Worm (Caenorhabditis elegans) whole organism, late embryonic: ENCODE measurements around the gene clec-28.

Experiments used
- C38D4.7 ChIP-seq: fragments of 200-800 bp; sonication (Bioruptor generic); optimal IDR thresholded peaks from 2 replicates; lab custom pipeline; 2018; ENCODE audit warnings: mild to moderate bottlenecking, missing genetic modification characterization, moderate library complexity, missing compliant biosample characterization
- F13H6.1 ChIP-seq: sonication (generic microtip); optimal IDR thresholded peaks from 2 replicates; lab custom pipeline; 2016; ENCODE audit warnings: missing genetic modification characterization, missing compliant biosample characterization
- K02D7.2 ChIP-seq: sonication (generic microtip); optimal IDR thresholded peaks from 2 replicates; lab custom pipeline; 2017; ENCODE audit warnings: mild to moderate bottlenecking, missing genetic modification characterization, missing compliant biosample characterization
- K09A11.1 ChIP-seq: sonication (generic microtip); optimal IDR thresholded peaks from 2 replicates; lab custom pipeline; 2017; ENCODE audit warnings: antibody characterized with exemption, mild to moderate bottlenecking, missing genetic modification characterization, missing compliant biosample characterization; ENCODE audit not compliant: insufficient read depth
- T23F11.4 ChIP-seq: fragments of 200-800 bp; sonication (Bioruptor generic); optimal IDR thresholded peaks from 2 replicates; lab custom pipeline; 2018; ENCODE audit warnings: mild to moderate bottlenecking, missing genetic modification characterization, missing compliant biosample characterization
- Y22D7AL.16 ChIP-seq: sonication (generic microtip); optimal IDR thresholded peaks from 2 replicates; lab custom pipeline; 2016; ENCODE audit warnings: missing genetic modification characterization, missing compliant biosample characterization
- ahr-1 ChIP-seq: sonication (generic microtip); optimal IDR thresholded peaks from 2 replicates; lab custom pipeline; 2016; ENCODE audit warnings: missing genetic modification characterization, missing compliant biosample characterization
- ceh-18 ChIP-seq: sonication (generic microtip); optimal IDR thresholded peaks from 2 replicates; lab custom pipeline; 2016; ENCODE audit warnings: missing genetic modification characterization, missing compliant biosample characterization
- ceh-19 ChIP-seq: fragments of 200-800 bp; sonication (Bioruptor generic); optimal IDR thresholded peaks from 2 replicates; lab custom pipeline; 2018; ENCODE audit warnings: mild to moderate bottlenecking, missing genetic modification characterization, missing compliant biosample characterization
- ceh-2 ChIP-seq: sonication (generic microtip); optimal IDR thresholded peaks from 2 replicates; lab custom pipeline; 2016; ENCODE audit warnings: missing genotype, missing genetic modification characterization, missing compliant biosample characterization
- ceh-22 ChIP-seq: sonication (generic microtip); optimal IDR thresholded peaks from 2 replicates; lab custom pipeline; 2017; ENCODE audit warnings: missing biosample characterization, missing genetic modification characterization
- ceh-30 ChIP-seq: fragments of 150-350 bp; optimal IDR thresholded peaks from 2 replicates; lab custom pipeline; 2014; ENCODE audit warnings: missing biosample characterization, missing genetic modification characterization
- ceh-34 ChIP-seq: sonication (generic microtip); optimal IDR thresholded peaks from 2 replicates; lab custom pipeline; 2016; ENCODE audit warnings: mild to moderate bottlenecking, missing genetic modification characterization, missing compliant biosample characterization
- ceh-45 ChIP-seq: fragments of 200-800 bp; sonication (Bioruptor generic); IDR thresholded peaks from 2 replicates; pipeline ENCODE4 v1.3.6; 2022; ENCODE audit warnings: missing genetic modification reagents, missing genetic modification characterization, missing compliant biosample characterization
- ceh-6 ChIP-seq: fragments of 200-800 bp; sonication (Bioruptor generic); optimal IDR thresholded peaks from 2 replicates; lab custom pipeline; 2018; ENCODE audit warnings: mild to moderate bottlenecking, missing genetic modification characterization, missing compliant biosample characterization
- che-1 ChIP-seq: sonication (generic microtip); optimal IDR thresholded peaks from 2 replicates; lab custom pipeline; 2016; ENCODE audit warnings: mild to moderate bottlenecking, missing genetic modification characterization, missing compliant biosample characterization
- dmd-4 ChIP-seq: sonication (generic microtip); optimal IDR thresholded peaks from 2 replicates; lab custom pipeline; 2016; ENCODE audit warnings: borderline replicate concordance, missing genetic modification characterization, missing compliant biosample characterization
- dve-1 ChIP-seq: sonication (generic microtip); optimal IDR thresholded peaks from 2 replicates; lab custom pipeline; 2017; ENCODE audit warnings: antibody characterized with exemption, mild to moderate bottlenecking, missing genetic modification characterization, missing compliant biosample characterization
- elt-2 ChIP-seq: sonication (generic microtip); optimal IDR thresholded peaks from 2 replicates; lab custom pipeline; 2016; ENCODE audit warnings: missing genetic modification reagents, missing genetic modification characterization, missing compliant biosample characterization
- elt-4 ChIP-seq: sonication (generic microtip); optimal IDR thresholded peaks from 2 replicates; lab custom pipeline; 2016; ENCODE audit warnings: missing genetic modification characterization, missing compliant biosample characterization
- ets-4 ChIP-seq: sonication (generic microtip); optimal IDR thresholded peaks from 2 replicates; lab custom pipeline; 2016; ENCODE audit warnings: missing genetic modification characterization, missing compliant biosample characterization
- fkh-6 ChIP-seq: sonication (generic microtip); optimal IDR thresholded peaks from 2 replicates; lab custom pipeline; 2016; ENCODE audit warnings: missing genetic modification characterization, missing compliant biosample characterization
- hlh-13 ChIP-seq: fragments of 200-800 bp; sonication (Bioruptor generic); optimal IDR thresholded peaks from 2 replicates; lab custom pipeline; 2018; ENCODE audit warnings: mild to moderate bottlenecking, missing genetic modification characterization, missing compliant biosample characterization
- hlh-15 ChIP-seq: sonication (generic microtip); optimal IDR thresholded peaks from 2 replicates; lab custom pipeline; 2016; ENCODE audit warnings: missing genetic modification characterization, missing compliant biosample characterization
- hlh-30 ChIP-seq: sonication (generic microtip); optimal IDR thresholded peaks from 2 replicates; lab custom pipeline; 2017; ENCODE audit warnings: antibody characterized with exemption, missing genetic modification characterization, missing compliant biosample characterization; ENCODE audit not compliant: insufficient read depth
- hlh-6 ChIP-seq: sonication (generic microtip); optimal IDR thresholded peaks from 2 replicates; lab custom pipeline; 2016; ENCODE audit warnings: missing genotype, missing genetic modification characterization, missing compliant biosample characterization
- hlh-8 ChIP-seq: sonication (generic microtip); optimal IDR thresholded peaks from 2 replicates; lab custom pipeline; 2016; ENCODE audit warnings: missing genotype, missing genetic modification characterization, missing compliant biosample characterization
- lin-11 ChIP-seq: fragments of 200-800 bp; sonication (Bioruptor generic); optimal IDR thresholded peaks from 2 replicates; lab custom pipeline; 2018; ENCODE audit warnings: mild to moderate bottlenecking, missing genetic modification characterization, missing compliant biosample characterization
- mec-3 ChIP-seq: sonication (generic microtip); optimal IDR thresholded peaks from 2 replicates; lab custom pipeline; 2016; ENCODE audit warnings: borderline replicate concordance, missing genetic modification characterization, missing compliant biosample characterization
- nhr-232 ChIP-seq: sonication (generic microtip); optimal IDR thresholded peaks from 2 replicates; lab custom pipeline; 2016; ENCODE audit warnings: missing genetic modification characterization, missing compliant biosample characterization
- npax-4 ChIP-seq: sonication (generic microtip); optimal IDR thresholded peaks from 2 replicates; lab custom pipeline; 2016; ENCODE audit warnings: missing genetic modification characterization, missing compliant biosample characterization
- pag-3 ChIP-seq: sonication (generic microtip); optimal IDR thresholded peaks from 2 replicates; lab custom pipeline; 2016; ENCODE audit warnings: missing compliant biosample characterization, missing genetic modification characterization, borderline replicate concordance
- pqm-1 ChIP-seq: sonication (generic microtip); optimal IDR thresholded peaks from 2 replicates; lab custom pipeline; 2016; ENCODE audit warnings: missing genetic modification characterization, missing compliant biosample characterization
- pros-1 ChIP-seq: fragments of 150-350 bp; optimal IDR thresholded peaks from 2 replicates; lab custom pipeline; 2014; ENCODE audit warnings: missing biosample characterization, missing genetic modification reagents, missing genetic modification characterization
- ref-2 ChIP-seq: sonication (generic microtip); optimal IDR thresholded peaks from 2 replicates; lab custom pipeline; 2016; ENCODE audit warnings: missing genetic modification characterization, missing compliant biosample characterization
- rnt-1 ChIP-seq: sonication (generic microtip); optimal IDR thresholded peaks from 2 replicates; lab custom pipeline; 2016; ENCODE audit warnings: missing genetic modification characterization, missing compliant biosample characterization
- sox-2 ChIP-seq: fragments of 200-800 bp; sonication (Bioruptor generic); IDR thresholded peaks from 2 replicates; pipeline ENCODE4 v1.3.6; 2022; ENCODE audit warnings: missing genetic modification reagents, missing genetic modification characterization, missing compliant biosample characterization
- sox-4 ChIP-seq: sonication (generic microtip); optimal IDR thresholded peaks from 2 replicates; lab custom pipeline; 2017; ENCODE audit warnings: mild to moderate bottlenecking, missing genetic modification characterization, inconsistent platforms, missing compliant biosample characterization
- syd-9 ChIP-seq: sonication (generic microtip); optimal IDR thresholded peaks from 2 replicates; lab custom pipeline; 2016; ENCODE audit warnings: mild to moderate bottlenecking, missing genetic modification characterization, moderate library complexity, missing compliant biosample characterization
- tbx-2 ChIP-seq: sonication (generic microtip); optimal IDR thresholded peaks from 2 replicates; lab custom pipeline; 2016; ENCODE audit warnings: missing genetic modification characterization, missing compliant biosample characterization
- tbx-7 ChIP-seq: sonication (generic microtip); optimal IDR thresholded peaks from 2 replicates; lab custom pipeline; 2016; ENCODE audit warnings: missing genotype, missing genetic modification characterization, missing compliant biosample characterization
- unc-3 ChIP-seq, 2 experiments: fragments of 200-800 bp in 1 of 2; sonication (Bioruptor generic) in 1 of 2; sonication (generic microtip) in 1 of 2; conservative IDR thresholded peaks in 1 of 2; optimal IDR thresholded peaks in 1 of 2; 2 replicates each; pipeline versions ENCODE4 v1.3.6 to Lab custom; 2016 to 2022; ENCODE audit warnings: missing compliant biosample characterization in 2 of 2, missing genetic modification characterization in 2 of 2, missing genetic modification reagents in 1 of 2
- zip-5 ChIP-seq: sonication (generic microtip); optimal IDR thresholded peaks from 2 replicates; lab custom pipeline; 2016; ENCODE audit warnings: missing genetic modification characterization, missing compliant biosample characterization
- ztf-16 ChIP-seq: sonication (generic microtip); optimal IDR thresholded peaks from 2 replicates; lab custom pipeline; 2017; ENCODE audit warnings: missing genetic modification characterization, missing compliant biosample characterization

The clec-28 gene

DNA sequence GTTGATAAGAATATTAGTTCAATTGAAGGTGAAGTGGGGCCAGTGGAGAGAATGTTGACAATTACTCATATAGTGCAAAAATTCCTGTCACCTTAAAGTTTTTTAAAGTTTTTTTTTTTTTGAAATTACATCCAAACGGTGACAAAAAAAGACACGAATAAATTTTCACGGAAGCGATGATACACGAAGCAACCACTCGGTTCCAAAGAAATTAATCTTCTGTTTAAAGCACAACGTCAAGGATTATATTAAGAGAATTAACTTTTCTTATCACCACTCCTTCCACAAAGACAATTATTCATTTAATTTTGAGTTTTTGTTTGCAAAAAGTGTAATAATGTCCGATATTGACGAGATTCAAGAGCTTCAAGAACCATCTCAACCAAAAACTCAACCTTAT, at the start of gene clec-28:
clec-28 (plus strand) TSS at position 301 of the 400 bp plus-strand sequence.
- no peak for TF ChIP-seq sox-2
- no peak for TF ChIP-seq ceh-19 (GFP tag; lab: Kevin White, UChicago)
- TF ChIP-seq dve-1 (tag; lab: Kevin White, UChicago), result no peak
- TF ChIP-seq ceh-6 (GFP tag; lab: Kevin White, UChicago), result no peak
- no peak for TF ChIP-seq hlh-6
- no peak for TF ChIP-seq Y22D7AL.16 (tag; lab: Kevin White, UChicago)
- TF ChIP-seq ceh-34 (tag; lab: Kevin White, UChicago), result no peak
- no peak for TF ChIP-seq ztf-16 (tag; lab: Kevin White, UChicago)
- no peak for TF ChIP-seq hlh-8 (tag; lab: Kevin White, UChicago)
- no peak for TF ChIP-seq pqm-1 (tag; lab: Kevin White, UChicago)
- TF ChIP-seq mec-3 (tag; lab: Kevin White, UChicago), result no peak
- no peak for TF ChIP-seq che-1 (tag; lab: Kevin White, UChicago)
- TF ChIP-seq pag-3 (tag; lab: Kevin White, UChicago), result no peak
- TF ChIP-seq pros-1 (tag; lab: Kevin White, UChicago), result no peak
- TF ChIP-seq K09A11.1 (tag; lab: Kevin White, UChicago), result no peak
- no peak for TF ChIP-seq ceh-45 (GFP tag; lab: Robert Waterston, UW)
- no peak for TF ChIP-seq K02D7.2 (tag; lab: Kevin White, UChicago)
- TF ChIP-seq tbx-7 (tag; lab: Kevin White, UChicago), result no peak

ce11 chrV:16816707-16817106, 48.8 kb upstream of the clec-28 start:
- TF ChIP-seq ceh-34 (tag; lab: Kevin White, UChicago) (no peak), ceh-2 (tag; lab: Kevin White, UChicago) (no peak), F13H6.1 (no peak), sox-4 (tag; lab: Kevin White, UChicago) (no peak), hlh-30 (tag; lab: Kevin White, UChicago) (peak; percentile 6), fkh-6 (no peak), elt-2 (tag; lab: Kevin White, UChicago) (peak; percentile 88)

ce11 chrV:16821270-16821737, 44.2 kb upstream of the clec-28 start, which contains the start of gene T20B3.14:
TSS of gene T20B3.14 (minus strand) at chrV:16821320.
- no peak for TF ChIP-seq ceh-22 (tag; lab: Kevin White, UChicago)
- no peak for TF ChIP-seq rnt-1 (tag; lab: Kevin White, UChicago)
- no peak for TF ChIP-seq sox-2
- TF ChIP-seq ahr-1 (tag; lab: Kevin White, UChicago), result no peak
- no peak for TF ChIP-seq sox-4 (tag; lab: Kevin White, UChicago)
- TF ChIP-seq unc-3 (GFP tag; conservative IDR thresholded peaks at IDR 0.05; lab: Robert Waterston, UW), result no peak
- TF ChIP-seq unc-3 (tag; optimal IDR thresholded peaks at IDR 0.05; lab: Kevin White, UChicago), result no peak
- TF ChIP-seq ets-4, result no peak
- no peak for TF ChIP-seq zip-5 (tag; lab: Kevin White, UChicago)
- TF ChIP-seq dmd-4 (tag; lab: Kevin White, UChicago), result no peak
- no peak for TF ChIP-seq che-1 (tag; lab: Kevin White, UChicago)
- TF ChIP-seq tbx-2 (tag; lab: Kevin White, UChicago), result no peak
- no peak for TF ChIP-seq lin-11

DNA sequence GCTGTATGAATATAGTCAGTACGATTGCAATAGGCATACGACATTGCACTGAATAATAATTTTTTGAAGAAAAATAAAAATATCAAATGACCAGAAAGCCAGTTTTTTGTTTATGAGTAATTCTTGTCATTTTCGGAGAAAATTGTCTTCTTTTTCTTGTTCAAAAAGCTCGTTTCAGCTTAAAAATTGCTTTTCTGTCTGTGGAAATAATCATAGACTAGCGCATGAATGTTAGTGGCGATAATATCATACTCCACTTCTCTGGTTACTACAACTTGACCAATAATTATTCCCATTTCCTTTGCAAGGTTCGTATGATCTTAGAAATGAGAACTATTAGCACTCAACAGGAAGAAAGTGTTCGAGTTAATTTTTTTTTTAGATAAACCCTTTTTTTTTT, 38.0 kb upstream of the clec-28 start, which contains the start of gene srh-216:
srh-216 (minus strand) TSS at position 101 of the 400 bp plus-strand sequence.
- TF ChIP-seq rnt-1 (tag; lab: Kevin White, UChicago) (no peak), tbx-2 (tag; lab: Kevin White, UChicago) (no peak), hlh-15 (tag; lab: Kevin White, UChicago) (no peak), dmd-4 (tag; lab: Kevin White, UChicago) (no peak), sox-4 (tag; lab: Kevin White, UChicago) (no peak), hlh-13 (no peak), syd-9 (tag; lab: Kevin White, UChicago) (no peak), K02D7.2 (tag; lab: Kevin White, UChicago) (no peak), ceh-30 (tag; lab: Kevin White, UChicago) (no peak), ref-2 (tag; lab: Kevin White, UChicago) (no peak), elt-2 (tag; lab: Kevin White, UChicago) (no peak), T23F11.4 (GFP tag; lab: Kevin White, UChicago) (no peak), C38D4.7 (GFP tag; lab: Kevin White, UChicago) (no peak), elt-4 (no peak), nhr-232 (no peak), npax-4 (no peak), dve-1 (tag; lab: Kevin White, UChicago) (no peak), Y22D7AL.16 (tag; lab: Kevin White, UChicago) (no peak), ceh-18 (tag; lab: Kevin White, UChicago) (no peak)
- TF ChIP-seq, all 69 proteins: peak for 0
